Fruit fly (Drosophila melanogaster) whole organism, prepupa: ENCODE data around the gene CG7148.

ENCODE experiments used
- Blimp-1 ChIP-seq: fragments of 200-800 bp; sonication (Bioruptor generic); optimal IDR thresholded peaks from 3 replicates; lab custom pipeline; 2017; ENCODE audit warnings: missing biosample characterization, missing genetic modification characterization, mild to moderate bottlenecking, moderate library complexity, missing genetic modification reagents
- CG10669 ChIP-seq: fragments of 200-800 bp; sonication (Bioruptor generic); optimal IDR thresholded peaks from 3 replicates; lab custom pipeline; 2018; ENCODE audit warnings: missing biosample characterization, mild to moderate bottlenecking, missing genetic modification characterization, moderate library complexity
- CG16779 ChIP-seq: fragments of 200-800 bp; sonication (Bioruptor generic); optimal IDR thresholded peaks from 3 replicates; lab custom pipeline; 2017; ENCODE audit warnings: missing biosample characterization, mild to moderate bottlenecking, missing genetic modification characterization
- CG34406 ChIP-seq: fragments of 200-800 bp; sonication (Bioruptor generic); optimal IDR thresholded peaks from 3 replicates; lab custom pipeline; 2016; ENCODE audit warnings: missing biosample characterization, missing genetic modification characterization
- CG6854 ChIP-seq: fragments of 200-800 bp; sonication (Bioruptor generic); optimal IDR thresholded peaks from 2 replicates; lab custom pipeline; 2017; ENCODE audit warnings: missing biosample characterization, mild to moderate bottlenecking, missing genetic modification characterization
- CG8632 ChIP-seq: fragments of 200-800 bp; sonication (Bioruptor generic); optimal IDR thresholded peaks from 3 replicates; lab custom pipeline; 2016; ENCODE audit warnings: missing biosample characterization, missing genetic modification characterization
- Ets96B ChIP-seq: fragments of 200-800 bp; optimal IDR thresholded peaks from 2 replicates; lab custom pipeline; 2019; ENCODE audit warnings: missing biosample characterization, mild to moderate bottlenecking, missing genetic modification characterization, moderate library complexity
- Met ChIP-seq: fragments of 200-800 bp; sonication (Bioruptor generic); optimal IDR thresholded peaks from 3 replicates; lab custom pipeline; 2016; ENCODE audit warnings: missing biosample characterization, missing genetic modification characterization
- OdsH ChIP-seq: fragments of 200-800 bp; sonication (Bioruptor generic); optimal IDR thresholded peaks from 3 replicates; lab custom pipeline; 2016; ENCODE audit warnings: missing biosample characterization, missing genetic modification characterization
- Sox102F ChIP-seq: fragments of 200-800 bp; sonication (Bioruptor generic); optimal IDR thresholded peaks from 2 replicates; lab custom pipeline; 2016; ENCODE audit warnings: missing biosample characterization, mild to moderate bottlenecking, missing genetic modification characterization

DNA sequence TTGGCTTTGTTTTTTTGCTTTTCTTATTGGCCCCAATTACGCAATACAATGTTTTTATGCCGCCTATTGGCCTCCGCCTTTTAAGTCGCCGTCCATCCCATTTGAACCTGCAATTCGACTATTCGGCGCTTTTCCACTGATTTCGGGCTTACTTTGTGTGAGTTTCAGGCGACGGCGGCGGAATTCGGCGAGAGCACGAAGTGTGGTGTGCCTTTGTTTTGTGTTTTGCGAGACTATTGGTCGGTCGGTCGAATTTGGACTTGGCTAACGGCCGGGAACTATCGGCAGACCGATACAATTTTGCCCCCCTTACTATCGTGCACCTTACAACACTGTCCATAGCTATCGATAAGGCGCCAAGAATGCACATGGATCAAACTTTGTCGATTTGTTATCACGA, 9.0 kb upstream of the CG7148 start, which contains the start of gene P5CDh1:
- TF ChIP-seq Sox102F (no peak), CG16779 (no peak), Ets96B (no peak), OdsH (GFP tag; lab: Kevin White, UChicago) (no peak), CG34406 (GFP tag; lab: Kevin White, UChicago) (no peak), Blimp-1 (GFP tag; lab: Kevin White, UChicago) (no peak), CG8632 (no peak), CG10669 (GFP tag; lab: Kevin White, UChicago) (no peak), Met (GFP tag; lab: Kevin White, UChicago) (no peak), CG6854 (GFP tag; lab: Kevin White, UChicago) (no peak)
